Worm (Caenorhabditis elegans) whole organism, L4 larva: Measurements from ENCODE around the gene mpz-3.

Experiments
- aly-2 ChIP-seq: sonication (generic microtip); optimal IDR thresholded peaks from 2 replicates; lab custom pipeline; 2018; ENCODE audit warnings: missing biosample characterization, missing genetic modification characterization
- fos-1 ChIP-seq: fragments of 150-350 bp; optimal IDR thresholded peaks from 2 replicates; lab custom pipeline; 2014; ENCODE audit warnings: missing biosample characterization, missing genetic modification characterization
- lin-39 ChIP-seq: fragments of 150-350 bp; optimal IDR thresholded peaks from 2 replicates; lab custom pipeline; 2014; ENCODE audit warnings: missing biosample characterization, missing genetic modification reagents, missing genetic modification characterization
- nhr-11 ChIP-seq: fragments of 150-350 bp; optimal IDR thresholded peaks from 2 replicates; lab custom pipeline; 2014; ENCODE audit warnings: missing biosample characterization, missing genetic modification characterization
- nhr-28 ChIP-seq: fragments of 150-350 bp; optimal IDR thresholded peaks from 2 replicates; lab custom pipeline; 2014; ENCODE audit warnings: missing biosample characterization, missing genetic modification characterization
- nhr-77 ChIP-seq: fragments of 150-350 bp; optimal IDR thresholded peaks from 2 replicates; lab custom pipeline; 2014; ENCODE audit warnings: missing biosample characterization, missing genetic modification characterization

ce11 chrII:6516276-6516675, 48.9 kb downstream of the mpz-3 start, which contains the start of gene C56E6.7:
- TF ChIP-seq lin-39 (tag; lab: Kevin White, UChicago) (no peak), nhr-77 (tag; lab: Kevin White, UChicago) (no peak), nhr-11 (tag; lab: Kevin White, UChicago) (no peak), nhr-28 (tag; lab: Kevin White, UChicago) (no peak), fos-1 (tag; lab: Kevin White, UChicago) (no peak), aly-2 (no peak)
